Worm (Caenorhabditis elegans): ENCODE measurements around the gene mrp-6.

The mrp-6 gene

ce11 chrX:4142202-4142601 is 44.4 kb downstream of the mrp-6 start (continued):
- TF ChIP-seq unc-39 (tag; optimal IDR thresholded peaks at IDR 0.05) (no peak), F49E8.2 (tag; optimal IDR thresholded peaks at IDR 0.05; ENCODE audit: borderline replicate concordance) (no peak), Y48G9A.11 (GFP tag; IDR thresholded peaks at IDR 0.05) (0 out of 2 replicates have a peak, but pooled peaks have one; percentile 29)

- no peak for TF ChIP-seq lin-38 (GFP tag; IDR thresholded peaks at IDR 0.05)
- peak in 1 of 2 experiments; percentile 91 for TF ChIP-seq hif-1 (tag; optimal IDR thresholded peaks at IDR 0.05)
- TF ChIP-seq daf-16 (GFP tag; optimal IDR thresholded peaks at IDR 0.05) = peak in 1 of 2 experiments; percentile 69
- TF ChIP-seq daf-16 (tag; optimal IDR thresholded peaks at IDR 0.05) = peak; percentile 94
- no peak for TF ChIP-seq ztf-7 (tag; optimal IDR thresholded peaks at IDR 0.05)
- no peak for TF ChIP-seq ces-1 (GFP tag; optimal IDR thresholded peaks at IDR 0.05)
- TF ChIP-seq tag-97 (GFP tag; IDR thresholded peaks at IDR 0.05) = no peak
- no peak for TF ChIP-seq lin-15B (tag; optimal IDR thresholded peaks at IDR 0.05)
- no peak for TF ChIP-seq skn-1 (tag; optimal IDR thresholded peaks at IDR 0.05)
- TF ChIP-seq vab-7 (GFP tag; IDR thresholded peaks at IDR 0.05) = no peak
- TF ChIP-seq hmg-1.1 (GFP tag; IDR thresholded peaks at IDR 0.05) = no peak
- TF ChIP-seq attf-4 (tag; optimal IDR thresholded peaks at IDR 0.05) = no peak
- no peak for TF ChIP-seq dmd-9 (GFP tag; IDR thresholded peaks at IDR 0.05)
- TF ChIP-seq unc-130 (GFP tag; optimal IDR thresholded peaks at IDR 0.05) = no peak
- no peak for TF ChIP-seq unc-39 (tag; optimal IDR thresholded peaks at IDR 0.05)
- TF ChIP-seq ceh-62 (tag; optimal IDR thresholded peaks at IDR 0.05) = no peak
- no peak for TF ChIP-seq aly-2 (tag; optimal IDR thresholded peaks at IDR 0.05)
- no peak for TF ChIP-seq zfp-3 (GFP tag; conservative IDR thresholded peaks at IDR 0.05)
- TF ChIP-seq rbr-2 (tag; optimal IDR thresholded peaks at IDR 0.05) = no peak
- no peak for TF ChIP-seq nhr-111 (GFP tag; optimal IDR thresholded peaks at IDR 0.05)
- TF ChIP-seq T20F7.1 (GFP tag; optimal IDR thresholded peaks at IDR 0.05) = no peak
- TF ChIP-seq dve-1 (tag; optimal IDR thresholded peaks at IDR 0.05; ENCODE audit: insufficient read depth) = peak; percentile 43
- TF ChIP-seq hlh-11 (tag; optimal IDR thresholded peaks at IDR 0.05) = peak; percentile 62
- no peak for TF ChIP-seq egl-43 (GFP tag; IDR thresholded peaks at IDR 0.05)
- TF ChIP-seq lim-7 (GFP tag; IDR thresholded peaks at IDR 0.05) = no peak
- no peak for TF ChIP-seq nhr-25 (tag; optimal IDR thresholded peaks at IDR 0.05; ENCODE audit: borderline replicate concordance, insufficient read depth)
- no peak for TF ChIP-seq Y105C5A.15 (GFP tag; IDR thresholded peaks at IDR 0.05)
- TF ChIP-seq hlh-30 (tag; optimal IDR thresholded peaks at IDR 0.05; ENCODE audit: insufficient read depth) = peak; percentile 44
- no peak for TF ChIP-seq T26A8.4 (GFP tag; IDR thresholded peaks at IDR 0.05)
- TF ChIP-seq daf-19 (GFP tag; conservative IDR thresholded peaks at IDR 0.05) = no peak
- no peak for TF ChIP-seq daf-8 (GFP tag; IDR thresholded peaks at IDR 0.05)
- no peak for TF ChIP-seq F26F4.8 (GFP tag; conservative IDR thresholded peaks at IDR 0.05)
- no peak for TF ChIP-seq F44E2.7 (GFP tag; IDR thresholded peaks at IDR 0.05)
- peak; percentile 70 for TF ChIP-seq aha-1 (tag)
- TF ChIP-seq lin-29 (GFP tag; IDR thresholded peaks at IDR 0.05) = no peak
- TF ChIP-seq php-3 (GFP tag; IDR thresholded peaks at IDR 0.05) = 0 out of 2 replicates have a peak, but pooled peaks have one; percentile 18
- TF ChIP-seq madf-9 (GFP tag; conservative IDR thresholded peaks at IDR 0.05) = no peak
- peak in 1 of 2 experiments; percentile 94 for TF ChIP-seq unc-62 (GFP tag; optimal IDR thresholded peaks at IDR 0.05 in 1 of 2)
- no peak for TF ChIP-seq unc-62 (tag; optimal IDR thresholded peaks at IDR 0.05)
- peak; percentile 63 for TF ChIP-seq nhr-28 (tag; optimal IDR thresholded peaks at IDR 0.05)
- peak; percentile 16 for TF ChIP-seq mxl-3 (GFP tag; optimal IDR thresholded peaks at IDR 0.05)
- TF ChIP-seq Y48G9A.11 (GFP tag; IDR thresholded peaks at IDR 0.05) = no peak
- TF ChIP-seq mdl-1 (tag; optimal IDR thresholded peaks at IDR 0.05) = peak in 1 of 2 experiments; percentile 76
- TF ChIP-seq ceh-44 (GFP tag; IDR thresholded peaks at IDR 0.05) = no peak
- no peak for TF ChIP-seq set-16 (GFP tag; IDR thresholded peaks at IDR 0.05)
- peak; percentile 46 for TF ChIP-seq dmd-6 (GFP tag; IDR thresholded peaks at IDR 0.05)
- peak in 1 of 2 experiments; percentile 25 for TF ChIP-seq lsy-2 (tag; optimal IDR thresholded peaks at IDR 0.05)
Observed at ce11 chrX:4140755-4141417, 45.7 kb downstream of the mrp-6 start.

Measured in whole organism, L4 larva.